Worm (Caenorhabditis elegans) whole organism, L2 larva: ENCODE measurements around the gene tbx-34.

Source experiments
- F13H6.1 ChIP-seq: sonication (generic microtip); optimal IDR thresholded peaks from 2 replicates; lab custom pipeline; 2016; ENCODE audit warnings: missing genetic modification characterization, missing compliant biosample characterization
- ama-1 ChIP-seq: fragments of 150-350 bp; optimal IDR thresholded peaks from 2 replicates; lab custom pipeline; 2018; ENCODE audit warnings: inconsistent platforms
- elt-3 ChIP-seq: sonication (generic microtip); optimal IDR thresholded peaks from 2 replicates; lab custom pipeline; 2017; ENCODE audit warnings: missing biosample characterization, missing genetic modification characterization
- gmeb-1 ChIP-seq: fragments of 150-350 bp; optimal IDR thresholded peaks from 2 replicates; lab custom pipeline; 2014; ENCODE audit warnings: missing biosample characterization, missing genetic modification characterization
- nhr-25 ChIP-seq: fragments of 150-350 bp; sonication (generic microtip); optimal IDR thresholded peaks from 3 replicates; lab custom pipeline; 2014; ENCODE audit warnings: missing biosample characterization, missing genetic modification characterization
- nhr-77 ChIP-seq: fragments of 150-350 bp; optimal IDR thresholded peaks from 2 replicates; lab custom pipeline; 2014; ENCODE audit warnings: missing biosample characterization, missing genetic modification characterization
- sma-3 ChIP-seq: sonication (generic microtip); optimal IDR thresholded peaks from 2 replicates; lab custom pipeline; 2016; ENCODE audit warnings: missing genetic modification reagents, missing genetic modification characterization, missing compliant biosample characterization

ce11 chrIII:11172232-11172713 is 45.8 kb downstream of the tbx-34 start:
- TF ChIP-seq nhr-25 (tag; lab: Kevin White, UChicago), result no peak
- TF ChIP-seq F13H6.1, result no peak
- no peak for TF ChIP-seq sma-3 (GFP tag; lab: Kevin White, UChicago)
- TF ChIP-seq nhr-77 (tag; lab: Kevin White, UChicago), result no peak
- TF ChIP-seq ama-1 (lab: Kevin White, UChicago), result no peak
- TF ChIP-seq gmeb-1 (tag; lab: Kevin White, UChicago), result no peak
- no peak for TF ChIP-seq elt-3
